Fruit fly (Drosophila melanogaster): Measurements from ENCODE around the gene Usp32.

Usp32 gene

DNA sequence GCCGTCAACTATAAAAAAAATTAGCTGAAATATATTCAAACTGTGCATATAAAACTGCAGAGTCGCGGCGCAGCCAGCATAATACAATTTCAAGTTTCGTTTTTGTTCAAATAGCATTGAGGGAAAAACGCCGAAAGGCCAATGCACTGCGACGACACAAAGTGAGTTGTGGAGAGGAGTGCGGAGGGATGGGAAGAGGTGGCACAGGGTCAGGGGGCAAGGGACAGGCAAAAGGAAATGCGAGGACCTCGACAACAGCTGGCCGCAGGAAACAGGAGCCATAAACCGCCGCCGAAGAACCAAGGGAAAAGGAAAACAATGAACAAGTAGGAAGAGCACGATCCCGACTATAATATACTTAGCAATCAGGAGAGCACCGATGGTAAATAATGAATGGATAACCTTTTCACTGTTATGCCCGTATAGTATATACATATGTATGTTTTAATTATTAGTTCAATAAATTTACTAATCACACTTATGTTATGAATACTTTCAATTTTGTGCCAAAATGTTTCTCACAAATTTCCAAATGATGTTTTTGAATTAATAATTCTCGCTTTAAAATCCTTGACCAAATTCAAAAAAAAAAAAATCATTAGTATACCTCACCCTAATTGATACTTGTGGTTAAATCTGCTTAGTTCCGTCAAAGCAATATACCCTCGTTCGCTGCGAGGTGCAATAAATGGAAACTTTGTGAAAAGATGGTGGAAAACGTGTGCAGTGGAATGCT lies 27.8 kb downstream of the Usp32 start (continued):
- TF ChIP-seq CG2678 (tag; optimal IDR thresholded peaks at IDR 0.05), result peak; percentile 25
- no peak for TF ChIP-seq CG10366 (GFP tag; IDR thresholded peaks at IDR 0.05)
- no peak for TF ChIP-seq cg (GFP tag; optimal IDR thresholded peaks at IDR 0.05)
- no peak for TF ChIP-seq jing (GFP tag; optimal IDR thresholded peaks at IDR 0.05)
- no peak for TF ChIP-seq Abd-B (GFP tag; optimal IDR thresholded peaks at IDR 0.05)
- no peak for TF ChIP-seq Awh (GFP tag; IDR thresholded peaks at IDR 0.05)
- no peak for TF ChIP-seq shn (GFP tag; optimal IDR thresholded peaks at IDR 0.05)
- TF ChIP-seq CG9797 (GFP tag; optimal IDR thresholded peaks at IDR 0.05), result no peak
- no peak for TF ChIP-seq GATAe (GFP tag; conservative IDR thresholded peaks at IDR 0.05)
- no peak for TF ChIP-seq da (GFP tag; optimal IDR thresholded peaks at IDR 0.05)
- TF ChIP-seq klu (GFP tag; IDR thresholded peaks at IDR 0.05), result no peak
- TF ChIP-seq CG16813 (GFP tag; IDR thresholded peaks at IDR 0.05; ENCODE audit: partially characterized antibody), result no peak
- no peak for TF ChIP-seq onecut (GFP tag; IDR thresholded peaks at IDR 0.05)
- no peak for TF ChIP-seq Six4 (GFP tag; optimal IDR thresholded peaks at IDR 0.05)
- TF ChIP-seq CG17802 (tag; optimal IDR thresholded peaks at IDR 0.05), result no peak
- TF ChIP-seq E2f2 (GFP tag; IDR thresholded peaks at IDR 0.05), result no peak
- peak; percentile 22 for TF ChIP-seq CG17829 (tag; optimal IDR thresholded peaks at IDR 0.05)
- no peak for TF ChIP-seq CG32772 (GFP tag; IDR thresholded peaks at IDR 0.05)
- peak; percentile 23 for TF ChIP-seq Hr3 (GFP tag; optimal IDR thresholded peaks at IDR 0.05)
- TF ChIP-seq psq (GFP tag; optimal IDR thresholded peaks at IDR 0.05), result no peak
- TF ChIP-seq ro (GFP tag; IDR thresholded peaks at IDR 0.05), result no peak
- peak; percentile 48 for TF ChIP-seq Chrac-16 (GFP tag; optimal IDR thresholded peaks at IDR 0.05)
- no peak for TF ChIP-seq NK7.1 (GFP tag; optimal IDR thresholded peaks at IDR 0.05)
- no peak for TF ChIP-seq tin (GFP tag; optimal IDR thresholded peaks at IDR 0.05)
- no peak for TF ChIP-seq slp2 (GFP tag; optimal IDR thresholded peaks at IDR 0.05)
- no peak for TF ChIP-seq ham (GFP tag; IDR thresholded peaks at IDR 0.05)
- peak; percentile 11 for TF ChIP-seq CG6813 (GFP tag; optimal IDR thresholded peaks at IDR 0.05)
- TF ChIP-seq Ssrp (tag; optimal IDR thresholded peaks at IDR 0.05), result peak; percentile 55
- no peak for TF ChIP-seq Tbp (GFP tag; optimal IDR thresholded peaks at IDR 0.05)
- TF ChIP-seq NC2α (GFP tag; optimal IDR thresholded peaks at IDR 0.05), result no peak
- TF ChIP-seq kay (GFP tag; optimal IDR thresholded peaks at IDR 0.05), result no peak
- TF ChIP-seq CG31365 (tag; optimal IDR thresholded peaks at IDR 0.05), result no peak
- peak; percentile 44 for TF ChIP-seq Asciz (GFP tag; optimal IDR thresholded peaks at IDR 0.05)
- TF ChIP-seq Dad (GFP tag; optimal IDR thresholded peaks at IDR 0.05), result no peak
- no peak for TF ChIP-seq CG3838 (GFP tag; optimal IDR thresholded peaks at IDR 0.05)
- peak; percentile 77 for TF ChIP-seq phol (tag; optimal IDR thresholded peaks at IDR 0.05)
- TF ChIP-seq dan (GFP tag; IDR thresholded peaks at IDR 0.05), result no peak
- peak; percentile 9 for TF ChIP-seq ind (GFP tag; optimal IDR thresholded peaks at IDR 0.05)
- TF ChIP-seq gcm (GFP tag; optimal IDR thresholded peaks at IDR 0.05), result no peak
- no peak for TF ChIP-seq pita (GFP tag; optimal IDR thresholded peaks at IDR 0.05)
- TF ChIP-seq vnd (GFP tag; IDR thresholded peaks at IDR 0.05; ENCODE audit: partially characterized antibody), result no peak
- TF ChIP-seq CG31388 (GFP tag; optimal IDR thresholded peaks at IDR 0.05), result no peak
- no peak for TF ChIP-seq CG13894 (tag; optimal IDR thresholded peaks at IDR 0.05)
- no peak for TF ChIP-seq CG1647 (GFP tag; optimal IDR thresholded peaks at IDR 0.05)
- no peak for TF ChIP-seq CG12744 (GFP tag; optimal IDR thresholded peaks at IDR 0.05)
- TF ChIP-seq pfk (GFP tag; optimal IDR thresholded peaks at IDR 0.05), result no peak
- TF ChIP-seq ab (GFP tag; optimal IDR thresholded peaks at IDR 0.05), result no peak

Measured in whole organism, embryonic.